Worm (Caenorhabditis elegans) whole organism, L3 larva: ENCODE data around the gene ubh-3.

Experiments
- ZK546.5 ChIP-seq: sonication (generic microtip); optimal IDR thresholded peaks from 2 replicates; lab custom pipeline; 2017; ENCODE audit warnings: missing biosample characterization, missing genetic modification characterization
- aly-2 ChIP-seq: fragments of 150-350 bp; optimal IDR thresholded peaks from 2 replicates; lab custom pipeline; 2014; ENCODE audit warnings: missing biosample characterization, missing genetic modification characterization
- ama-1 ChIP-seq: fragments of 150-350 bp; optimal IDR thresholded peaks from 2 replicates; lab custom pipeline; 2018
- ceh-82 ChIP-seq: fragments of 150-350 bp; optimal IDR thresholded peaks from 2 replicates; lab custom pipeline; 2014; ENCODE audit warnings: missing biosample characterization, missing genetic modification characterization
- ceh-9 ChIP-seq: sonication (generic microtip); optimal IDR thresholded peaks from 2 replicates; lab custom pipeline; 2018; ENCODE audit warnings: missing biosample characterization, missing genetic modification characterization
- lin-15B ChIP-seq: fragments of 150-350 bp; optimal IDR thresholded peaks from 2 replicates; lab custom pipeline; 2014; ENCODE audit warnings: missing biosample characterization, missing genetic modification characterization
- lin-39 ChIP-seq: fragments of 150-350 bp; optimal IDR thresholded peaks from 2 replicates; lab custom pipeline; 2018; ENCODE audit warnings: missing biosample characterization, missing genetic modification reagents, missing genetic modification characterization
- mdl-1 ChIP-seq: fragments of 150-350 bp; optimal IDR thresholded peaks from 2 replicates; lab custom pipeline; 2014; ENCODE audit warnings: missing biosample characterization, missing genetic modification characterization
- nhr-43 ChIP-seq: sonication (generic microtip); optimal IDR thresholded peaks from 2 replicates; lab custom pipeline; 2016; ENCODE audit warnings: mild to moderate bottlenecking, missing genetic modification characterization, missing compliant biosample characterization; ENCODE audit not compliant: poor library complexity, severe bottlenecking
- pqm-1 ChIP-seq: fragments of 150-350 bp; optimal IDR thresholded peaks from 2 replicates; lab custom pipeline; 2017; ENCODE audit warnings: missing biosample characterization, missing genetic modification characterization, inconsistent platforms
- sea-2 ChIP-seq: fragments of 150-350 bp; sonication (generic microtip); optimal IDR thresholded peaks from 4 replicates; lab custom pipeline; 2014; ENCODE audit warnings: missing biosample characterization, missing genetic modification reagents, missing genetic modification characterization
- unc-62 ChIP-seq: fragments of 150-350 bp; sonication (generic microtip); optimal IDR thresholded peaks from 4 replicates; lab custom pipeline; 2014; ENCODE audit warnings: missing biosample characterization, missing genetic modification reagents, missing genetic modification characterization
- zag-1 ChIP-seq: fragments of 150-350 bp; optimal IDR thresholded peaks from 2 replicates; lab custom pipeline; 2014; ENCODE audit warnings: missing biosample characterization, missing genetic modification characterization

DNA sequence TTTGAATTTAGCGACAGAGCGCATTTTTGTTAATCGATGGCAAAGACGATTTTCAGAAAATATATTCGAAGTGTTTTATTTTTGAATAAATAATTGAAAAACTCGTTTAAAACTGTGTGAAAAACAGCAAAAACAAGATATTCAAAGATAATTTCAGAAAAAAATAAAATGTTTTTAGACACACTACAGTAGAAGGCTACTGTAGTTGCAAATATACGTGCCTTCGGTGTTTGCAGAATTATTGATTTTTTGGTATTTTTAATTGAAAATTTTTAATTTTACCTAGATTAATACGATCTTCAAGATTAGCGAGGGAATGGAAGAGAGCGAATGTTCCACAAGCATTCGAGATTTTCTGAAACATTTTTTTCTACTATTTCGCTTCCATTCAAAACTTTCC is 2.0 kb upstream of the ubh-3 start:
- no peak for TF ChIP-seq ama-1 (lab: Kevin White, UChicago)
- TF ChIP-seq aly-2 (tag; lab: Kevin White, UChicago) = no peak
- no peak for TF ChIP-seq lin-15B (tag; lab: Kevin White, UChicago)
- TF ChIP-seq lin-39 (tag; lab: Kevin White, UChicago) = no peak
- TF ChIP-seq sea-2 (GFP tag; lab: Kevin White, UChicago) = no peak
- TF ChIP-seq unc-62 (GFP tag; lab: Kevin White, UChicago) = no peak
- no peak for TF ChIP-seq ZK546.5 (tag; lab: Kevin White, UChicago)
- TF ChIP-seq ceh-82 (tag; lab: Kevin White, UChicago) = no peak
- TF ChIP-seq nhr-43 (tag; lab: Kevin White, UChicago) = no peak
- TF ChIP-seq pqm-1 (tag; lab: Kevin White, UChicago) = no peak
- TF ChIP-seq zag-1 = no peak
- no peak for TF ChIP-seq mdl-1 (tag; lab: Kevin White, UChicago)
- no peak for TF ChIP-seq ceh-9 (tag; lab: Kevin White, UChicago)
